Worm (Caenorhabditis elegans): ENCODE results near the gene cct-5.

DNA sequence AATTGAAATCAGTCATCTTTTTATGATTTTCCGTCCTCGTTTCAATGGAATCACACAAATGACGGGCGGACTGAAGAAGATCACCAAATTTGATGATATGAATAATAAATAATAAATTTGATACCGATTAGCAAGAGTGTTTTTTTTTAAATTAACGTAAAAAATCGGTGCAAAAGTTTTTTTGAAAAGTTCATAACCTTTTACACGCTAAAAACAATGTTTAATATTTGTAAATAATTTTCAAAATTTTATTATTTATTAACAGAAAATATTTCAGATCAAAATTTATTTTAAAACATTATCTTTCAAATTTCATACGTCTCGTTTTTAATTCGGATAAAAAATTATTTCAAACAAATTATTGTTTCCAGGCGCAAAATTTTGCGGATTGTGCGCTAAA, 37.0 kb upstream of the cct-5 start, which contains the start of gene M88.3:
- TF ChIP-seq snpc-4 (tag; optimal IDR thresholded peaks at IDR 0.05) (no peak), nhr-237 (tag; optimal IDR thresholded peaks at IDR 0.05) (no peak), nhr-11 (tag; optimal IDR thresholded peaks at IDR 0.05) (no peak), lin-15B (tag; optimal IDR thresholded peaks at IDR 0.05) (no peak), ztf-11 (tag; optimal IDR thresholded peaks at IDR 0.05) (no peak), R02D3.7 (tag; optimal IDR thresholded peaks at IDR 0.05) (no peak), ama-1 (optimal IDR thresholded peaks at IDR 0.05) (no peak), skn-1 (tag; optimal IDR thresholded peaks at IDR 0.05) (no peak), nfya-1 (tag; optimal IDR thresholded peaks at IDR 0.05; ENCODE audit: insufficient read depth) (no peak), ZK546.5 (tag; optimal IDR thresholded peaks at IDR 0.05) (no peak)

All from whole organism, L3 larva.